Fruit fly (Drosophila melanogaster) whole organism, wandering third instar larva: ENCODE data around the gene CG43138.

Experiments
- Abd-B ChIP-seq: fragments of >200 bp; optimal IDR thresholded peaks from 2 replicates; lab custom pipeline; 2017; ENCODE audit warnings: missing biosample characterization, missing genetic modification characterization
- CG32264 ChIP-seq: fragments of 200-800 bp; sonication (Bioruptor generic); optimal IDR thresholded peaks from 2 replicates; lab custom pipeline; 2016; ENCODE audit warnings: missing biosample characterization, missing genetic modification characterization
- CG9705 ChIP-seq: fragments of 200-800 bp; sonication (Bioruptor generic); optimal IDR thresholded peaks from 2 replicates; lab custom pipeline; 2018; ENCODE audit warnings: missing biosample characterization, mild to moderate bottlenecking, missing genetic modification characterization
- CrebA ChIP-seq: fragments of 200-800 bp; sonication (Bioruptor generic); optimal IDR thresholded peaks from 2 replicates; lab custom pipeline; 2016; ENCODE audit warnings: missing biosample characterization, mild to moderate bottlenecking, missing genetic modification characterization, borderline replicate concordance
- Dfd ChIP-seq: fragments of >200 bp; optimal IDR thresholded peaks from 2 replicates; lab custom pipeline; 2017; ENCODE audit warnings: missing biosample characterization, missing genetic modification characterization
- Dif ChIP-seq: fragments of 200-275, 200-300 bp; sonication (Bioruptor generic); optimal IDR thresholded peaks from 2 replicates; lab custom pipeline; 2018; ENCODE audit warnings: missing biosample characterization, missing genetic modification characterization; ENCODE audit not compliant: partially characterized antibody
- GATAd ChIP-seq: sonication (Bioruptor generic); optimal IDR thresholded peaks from 2 replicates; lab custom pipeline; 2016; ENCODE audit warnings: missing biosample characterization, missing genetic modification characterization
- HLH106 ChIP-seq: fragments of 200-800 bp; optimal IDR thresholded peaks from 3 replicates; lab custom pipeline; 2019; ENCODE audit warnings: missing biosample characterization, mild to moderate bottlenecking, missing genetic modification characterization, moderate library complexity
- Hnf4 ChIP-seq: fragments of 200-800 bp; sonication (Bioruptor generic); optimal IDR thresholded peaks from 2 replicates; lab custom pipeline; 2016; ENCODE audit warnings: missing biosample characterization, mild to moderate bottlenecking, missing genetic modification characterization
- Hr78 ChIP-seq: fragments of >200 bp; optimal IDR thresholded peaks from 2 replicates; lab custom pipeline; 2017; ENCODE audit warnings: missing biosample characterization, missing genetic modification characterization
- Hr83 ChIP-seq: fragments of 200-300 bp; sonication (Bioruptor generic); optimal IDR thresholded peaks from 2 replicates; lab custom pipeline; 2016; ENCODE audit warnings: missing biosample characterization, mild to moderate bottlenecking, missing genetic modification characterization, moderate library complexity; ENCODE audit not compliant: poor library complexity, severe bottlenecking
- Jra ChIP-seq: sonication (Bioruptor generic); optimal IDR thresholded peaks from 2 replicates; lab custom pipeline; 2016; ENCODE audit warnings: missing biosample characterization, missing genetic modification characterization
- Mio ChIP-seq: sonication (Bioruptor generic); optimal IDR thresholded peaks from 2 replicates; lab custom pipeline; 2016; ENCODE audit warnings: missing biosample characterization, missing genetic modification characterization
- Myc ChIP-seq: fragments of >200 bp; optimal IDR thresholded peaks from 2 replicates; lab custom pipeline; 2017
- N ChIP-seq: fragments of >200 bp; optimal IDR thresholded peaks from 2 replicates; lab custom pipeline; 2018; ENCODE audit warnings: missing biosample characterization, missing external identifiers, missing genetic modification characterization
- OdsH ChIP-seq: fragments of 200-800 bp; sonication (Bioruptor generic); optimal IDR thresholded peaks from 2 replicates; lab custom pipeline; 2016; ENCODE audit warnings: missing biosample characterization, mild to moderate bottlenecking, missing genetic modification characterization
- Rel ChIP-seq, 2 experiments: fragments of 200-800 bp; sonication (Bioruptor generic) in 1 of 2; optimal IDR thresholded peaks; 2 replicates in 1 of 2; 3 replicates in 1 of 2; lab custom pipeline; 2016 to 2019; ENCODE audit warnings: mild to moderate bottlenecking in 2 of 2, missing biosample characterization in 2 of 2, missing genetic modification characterization in 2 of 2, moderate library complexity in 1 of 2
- Sp1 ChIP-seq: fragments of 200-800 bp; sonication (Bioruptor generic); optimal IDR thresholded peaks from 3 replicates; lab custom pipeline; 2019; ENCODE audit warnings: missing biosample characterization, mild to moderate bottlenecking, missing genetic modification characterization, moderate library complexity
- Vsx2 ChIP-seq: fragments of 200-300, 225-300 bp; sonication (Bioruptor generic); optimal IDR thresholded peaks from 2 replicates; lab custom pipeline; 2018; ENCODE audit warnings: missing biosample characterization, missing genetic modification characterization; ENCODE audit not compliant: partially characterized antibody
- br ChIP-seq: fragments of 200-800 bp; sonication (Bioruptor generic); optimal IDR thresholded peaks from 2 replicates; lab custom pipeline; 2016; ENCODE audit warnings: missing biosample characterization, missing genetic modification characterization
- brk ChIP-seq: fragments of 200-800 bp; sonication (Bioruptor generic); optimal IDR thresholded peaks from 2 replicates; lab custom pipeline; 2016; ENCODE audit warnings: missing biosample characterization, mild to moderate bottlenecking, missing genetic modification characterization
- dl ChIP-seq, 2 experiments: fragments of 175-275, 200-275 bp in 1 of 2; fragments of 200-275 bp in 1 of 2; sonication (Bioruptor generic); optimal IDR thresholded peaks; lab custom pipeline; 2018; ENCODE audit warnings: mild to moderate bottlenecking in 2 of 2, missing biosample characterization in 2 of 2, missing genetic modification characterization in 2 of 2, moderate library complexity in 2 of 2; ENCODE audit not compliant: partially characterized antibody in 2 of 2, insufficient read depth in 1 of 2
- dmrt93B ChIP-seq: fragments of 200-800 bp; sonication (Bioruptor generic); optimal IDR thresholded peaks from 2 replicates; lab custom pipeline; 2018; ENCODE audit warnings: missing biosample characterization, mild to moderate bottlenecking, missing genetic modification characterization
- dsf ChIP-seq: sonication (Bioruptor generic); optimal IDR thresholded peaks from 2 replicates; lab custom pipeline; 2016; ENCODE audit warnings: missing biosample characterization, missing genetic modification characterization, borderline replicate concordance
- ey ChIP-seq: fragments of 200-800 bp; sonication (Bioruptor generic); optimal IDR thresholded peaks from 2 replicates; lab custom pipeline; 2016; ENCODE audit warnings: missing biosample characterization, missing genetic modification characterization
- foxo ChIP-seq, 2 experiments: fragments of 200-800 bp; sonication (Bioruptor generic); optimal IDR thresholded peaks; 2 replicates in 1 of 2; 3 replicates in 1 of 2; lab custom pipeline; 2016 to 2017; ENCODE audit warnings: missing biosample characterization in 2 of 2, missing genetic modification characterization in 2 of 2
- fru ChIP-seq: fragments of 200-800 bp; sonication (Bioruptor generic); optimal IDR thresholded peaks from 3 replicates; lab custom pipeline; 2016; ENCODE audit warnings: missing biosample characterization, mild to moderate bottlenecking, missing genetic modification characterization
- h ChIP-seq: fragments of 200-800 bp; sonication (Bioruptor generic); optimal IDR thresholded peaks from 3 replicates; lab custom pipeline; 2016; ENCODE audit warnings: missing biosample characterization, mild to moderate bottlenecking, missing genetic modification characterization
- jim ChIP-seq: fragments of 175-275, 200-325 bp; sonication (Bioruptor generic); optimal IDR thresholded peaks from 2 replicates; lab custom pipeline; 2016; ENCODE audit warnings: missing biosample characterization, mild to moderate bottlenecking, missing genetic modification characterization
- lola ChIP-seq: fragments of >200 bp; optimal IDR thresholded peaks from 2 replicates; lab custom pipeline; 2017; ENCODE audit warnings: missing biosample characterization, missing genetic modification characterization
- pan ChIP-seq: fragments of >200 bp; optimal IDR thresholded peaks from 2 replicates; lab custom pipeline; 2017
- psq ChIP-seq: fragments of 200-800 bp; sonication (Bioruptor generic); optimal IDR thresholded peaks from 3 replicates; lab custom pipeline; 2017; ENCODE audit warnings: missing biosample characterization, mild to moderate bottlenecking, missing genetic modification characterization, moderate library complexity
- rgr ChIP-seq: fragments of 200-800 bp; sonication (Bioruptor generic); optimal IDR thresholded peaks from 3 replicates; lab custom pipeline; 2016; ENCODE audit warnings: missing biosample characterization, mild to moderate bottlenecking, missing genetic modification characterization
- sage ChIP-seq: fragments of 200-800 bp; sonication (Bioruptor generic); optimal IDR thresholded peaks from 2 replicates; lab custom pipeline; 2016; ENCODE audit warnings: missing biosample characterization, mild to moderate bottlenecking, missing genetic modification characterization
- sv ChIP-seq: fragments of 200-800 bp; sonication (Bioruptor generic); optimal IDR thresholded peaks from 3 replicates; lab custom pipeline; 2016; ENCODE audit warnings: missing biosample characterization, missing genetic modification characterization
- tai ChIP-seq: sonication (Bioruptor generic); optimal IDR thresholded peaks from 2 replicates; lab custom pipeline; 2016; ENCODE audit warnings: missing biosample characterization, missing genetic modification characterization
- usp ChIP-seq: fragments of >200 bp; optimal IDR thresholded peaks from 2 replicates; lab custom pipeline; 2017; ENCODE audit warnings: missing biosample characterization, missing genetic modification characterization
- woc ChIP-seq: sonication (Bioruptor generic); optimal IDR thresholded peaks from 2 replicates; lab custom pipeline; 2016; ENCODE audit warnings: missing biosample characterization, mild to moderate bottlenecking, missing genetic modification characterization

The CG43138 gene

dm6 chrX:7537829-7538228 is 9.7 kb downstream of the CG43138 start:
- no peak for TF ChIP-seq brk (GFP tag; lab: Kevin White, UChicago)
- TF ChIP-seq Jra (GFP tag; lab: Kevin White, UChicago), result no peak
- TF ChIP-seq HLH106 (tag; lab: Kevin White, UChicago), result peak; percentile 47
- peak; percentile 14 for TF ChIP-seq OdsH (GFP tag; lab: Kevin White, UChicago)
- TF ChIP-seq woc (GFP tag; lab: Kevin White, UChicago), result peak; percentile 36
- peak in 1 of 2 experiments; percentile 39 for TF ChIP-seq foxo (GFP tag; optimal IDR thresholded peaks at IDR 0.05; lab: Kevin White, UChicago)
- no peak for TF ChIP-seq psq (GFP tag; lab: Kevin White, UChicago)
- no peak for TF ChIP-seq Hr78 (GFP tag; lab: Kevin White, UChicago)
- TF ChIP-seq Sp1 (GFP tag; lab: Kevin White, UChicago), result no peak
- no peak for TF ChIP-seq pan (lab: Kevin White, UChicago)
- no peak for TF ChIP-seq Myc (lab: Kevin White, UChicago)
- peak; percentile 6 for TF ChIP-seq ey (GFP tag; lab: Kevin White, UChicago)
- TF ChIP-seq GATAd, result no peak
- TF ChIP-seq CG32264, result no peak
- no peak for TF ChIP-seq Vsx2 (GFP tag; lab: Kevin White, UChicago)
- TF ChIP-seq dl (GFP tag; optimal IDR thresholded peaks at IDR 0.05; lab: Kevin White, UChicago; ENCODE audit: insufficient read depth in 1 of 2, partially characterized antibody in 2 of 2), result no peak
- peak; percentile 16 for TF ChIP-seq dmrt93B (GFP tag; lab: Kevin White, UChicago)
- peak; percentile 5 for TF ChIP-seq fru
- peak; percentile 48 for TF ChIP-seq h
- TF ChIP-seq, all 38 proteins: peak for 8

dm6 chrX:7539126-7539525 is 11.0 kb downstream of the CG43138 start:
- TF ChIP-seq foxo (GFP tag; optimal IDR thresholded peaks at IDR 0.05; lab: Kevin White, UChicago), result peak in 1 of 2 experiments; percentile 8
- TF ChIP-seq ey (GFP tag; lab: Kevin White, UChicago), result peak; percentile 12
- TF ChIP-seq OdsH (GFP tag; lab: Kevin White, UChicago), result no peak

- TF ChIP-seq HLH106 (tag; lab: Kevin White, UChicago) (peak; percentile 34), lola (no peak), Sp1 (GFP tag; lab: Kevin White, UChicago) (peak; percentile 42), foxo (GFP tag; optimal IDR thresholded peaks at IDR 0.05; lab: Kevin White, UChicago) (peak in 1 of 2 experiments; percentile 17)
Observed at dm6 chrX:7540749-7541454, 12.8 kb downstream of the CG43138 start.

- TF ChIP-seq tai (GFP tag; lab: Kevin White, UChicago) (no peak), brk (GFP tag; lab: Kevin White, UChicago) (no peak), Rel (GFP tag; optimal IDR thresholded peaks at IDR 0.05; lab: Kevin White, UChicago) (no peak), Rel (tag; optimal IDR thresholded peaks at IDR 0.05; lab: Kevin White, UChicago) (no peak), rgr (GFP tag; lab: Kevin White, UChicago) (peak; percentile 37), Jra (GFP tag; lab: Kevin White, UChicago) (no peak), Sp1 (GFP tag; lab: Kevin White, UChicago) (peak; percentile 14), foxo (GFP tag; optimal IDR thresholded peaks at IDR 0.05; lab: Kevin White, UChicago) (peak in 1 of 2 experiments; percentile 50), HLH106 (tag; lab: Kevin White, UChicago) (peak; percentile 35), ey (GFP tag; lab: Kevin White, UChicago) (peak; percentile 55), Dfd (GFP tag; lab: Kevin White, UChicago) (no peak), Hr78 (GFP tag; lab: Kevin White, UChicago) (no peak), CrebA (GFP tag; lab: Kevin White, UChicago) (no peak), sage (no peak), lola (no peak), GATAd (no peak), fru (peak; percentile 60), Abd-B (GFP tag; lab: Kevin White, UChicago) (no peak), CG9705 (GFP tag; lab: Kevin White, UChicago) (no peak), Mio (GFP tag; lab: Kevin White, UChicago) (no peak), jim (GFP tag; lab: Kevin White, UChicago) (no peak), woc (GFP tag; lab: Kevin White, UChicago) (peak; percentile 34), Vsx2 (GFP tag; lab: Kevin White, UChicago) (no peak), OdsH (GFP tag; lab: Kevin White, UChicago) (peak; percentile 45), psq (GFP tag; lab: Kevin White, UChicago) (peak; percentile 25), pan (lab: Kevin White, UChicago) (no peak), Hr83 (GFP tag; lab: Kevin White, UChicago) (no peak), sv (GFP tag; lab: Kevin White, UChicago) (no peak), CG32264 (no peak), dl (GFP tag; optimal IDR thresholded peaks at IDR 0.05; lab: Kevin White, UChicago; ENCODE audit: insufficient read depth in 1 of 2, partially characterized antibody in 2 of 2) (no peak), h (peak; percentile 67), dmrt93B (GFP tag; lab: Kevin White, UChicago) (peak; percentile 9), br (peak; percentile 19), Dif (GFP tag; lab: Kevin White, UChicago) (no peak), Myc (lab: Kevin White, UChicago) (no peak), N (GFP tag; lab: Kevin White, UChicago) (no peak), Hnf4 (GFP tag; lab: Kevin White, UChicago) (peak; percentile 45), dsf (GFP tag; lab: Kevin White, UChicago) (no peak), usp (GFP tag; lab: Kevin White, UChicago) (no peak)
Observed at dm6 chrX:7541455-7541797, 13.3 kb downstream of the CG43138 start.
